Worm (Caenorhabditis elegans) whole organism, mixed stage, embryonic: ENCODE measurements around the gene str-164.

Source experiments
- M03D4.4 ChIP-seq: sonication (generic microtip); optimal IDR thresholded peaks from 2 replicates; lab custom pipeline; 2017; ENCODE audit warnings: mild to moderate bottlenecking, missing genetic modification characterization, missing compliant biosample characterization
- ceh-39 ChIP-seq: fragments of 150-350 bp; optimal IDR thresholded peaks from 2 replicates; lab custom pipeline; 2014; ENCODE audit warnings: missing biosample characterization, missing genetic modification characterization
- ceh-83 ChIP-seq: fragments of 200-800 bp; sonication (Bioruptor generic); optimal IDR thresholded peaks from 2 replicates; lab custom pipeline; 2018; ENCODE audit warnings: mild to moderate bottlenecking, missing genetic modification characterization, missing compliant biosample characterization
- cnd-1 ChIP-seq: fragments of 200-800 bp; sonication (Bioruptor generic); optimal IDR thresholded peaks from 2 replicates; lab custom pipeline; 2018; ENCODE audit warnings: mild to moderate bottlenecking, missing genetic modification characterization, missing compliant biosample characterization
- drap-1 ChIP-seq: fragments of 200-800 bp; sonication (Bioruptor generic); optimal IDR thresholded peaks from 3 replicates; lab custom pipeline; 2018; ENCODE audit warnings: mild to moderate bottlenecking, missing genetic modification characterization, missing compliant biosample characterization
- elt-1 ChIP-seq: sonication (generic microtip); optimal IDR thresholded peaks from 2 replicates; lab custom pipeline; 2017; ENCODE audit warnings: missing genetic modification characterization, mild to moderate bottlenecking, missing compliant biosample characterization, antibody characterized with exemption, moderate library complexity, borderline replicate concordance; ENCODE audit not compliant: insufficient read depth
- elt-3 ChIP-seq: fragments of 150-350 bp; optimal IDR thresholded peaks from 2 replicates; lab custom pipeline; 2014; ENCODE audit warnings: missing biosample characterization, missing genetic modification characterization
- flh-1 ChIP-seq: fragments of 200-800 bp; sonication (Bioruptor generic); optimal IDR thresholded peaks from 2 replicates; lab custom pipeline; 2018; ENCODE audit warnings: mild to moderate bottlenecking, missing genetic modification characterization, moderate library complexity, missing compliant biosample characterization
- ham-2 ChIP-seq: fragments of 200-800 bp; sonication (Bioruptor generic); optimal IDR thresholded peaks from 2 replicates; lab custom pipeline; 2018; ENCODE audit warnings: mild to moderate bottlenecking, missing genetic modification characterization, missing compliant biosample characterization
- hlh-1 ChIP-seq: fragments of 150-350 bp; optimal IDR thresholded peaks from 2 replicates; lab custom pipeline; 2014; ENCODE audit warnings: missing biosample characterization, missing genetic modification reagents, missing genetic modification characterization
- lin-13 ChIP-seq: fragments of 150-350 bp; optimal IDR thresholded peaks from 2 replicates; lab custom pipeline; 2014; ENCODE audit warnings: missing biosample characterization, missing genetic modification characterization
- lin-32 ChIP-seq: fragments of 200-800 bp; sonication (Bioruptor generic); optimal IDR thresholded peaks from 2 replicates; lab custom pipeline; 2018; ENCODE audit warnings: mild to moderate bottlenecking, missing genetic modification characterization, missing compliant biosample characterization
- lsy-2 ChIP-seq: fragments of 150-350 bp; optimal IDR thresholded peaks from 2 replicates; lab custom pipeline; 2014; ENCODE audit warnings: missing biosample characterization, missing genetic modification characterization
- mab-5 ChIP-seq: fragments of 150-350 bp; optimal IDR thresholded peaks from 2 replicates; lab custom pipeline; 2014; ENCODE audit warnings: missing biosample characterization, missing genetic modification characterization
- mep-1 ChIP-seq: fragments of 150-350 bp; optimal IDR thresholded peaks from 2 replicates; lab custom pipeline; 2017; ENCODE audit warnings: missing biosample characterization, missing genetic modification reagents, missing genetic modification characterization, inconsistent platforms
- mls-2 ChIP-seq: sonication (generic microtip); optimal IDR thresholded peaks from 2 replicates; lab custom pipeline; 2016; ENCODE audit warnings: mild to moderate bottlenecking, missing genetic modification characterization, moderate library complexity, missing compliant biosample characterization
- nhr-12 ChIP-seq: fragments of 150-350 bp; optimal IDR thresholded peaks from 2 replicates; lab custom pipeline; 2014; ENCODE audit warnings: missing biosample characterization, missing genetic modification characterization
- nhr-2 ChIP-seq: fragments of 150-350 bp; optimal IDR thresholded peaks from 2 replicates; lab custom pipeline; 2014; ENCODE audit warnings: missing biosample characterization, missing genetic modification characterization
- nhr-237 ChIP-seq: fragments of 150-350 bp; optimal IDR thresholded peaks from 2 replicates; lab custom pipeline; 2014; ENCODE audit warnings: missing biosample characterization, missing genetic modification characterization
- nhr-76 ChIP-seq: sonication (generic microtip); optimal IDR thresholded peaks from 2 replicates; lab custom pipeline; 2017; ENCODE audit warnings: missing biosample characterization, missing genetic modification characterization
- pha-4 ChIP-seq: fragments of 150-350 bp; optimal IDR thresholded peaks from 2 replicates; lab custom pipeline; 2018; ENCODE audit warnings: missing biosample characterization, missing genetic modification reagents, missing genetic modification characterization
- sem-2 ChIP-seq: fragments of 200-800 bp; sonication (Bioruptor generic); optimal IDR thresholded peaks from 2 replicates; lab custom pipeline; 2018; ENCODE audit warnings: mild to moderate bottlenecking, missing genetic modification characterization, missing compliant biosample characterization
- snpc-4 ChIP-seq: fragments of 150-350 bp; optimal IDR thresholded peaks from 2 replicates; lab custom pipeline; 2014; ENCODE audit warnings: missing biosample characterization, missing genetic modification characterization
- sptf-1 ChIP-seq: sonication (generic microtip); optimal IDR thresholded peaks from 2 replicates; lab custom pipeline; 2017; ENCODE audit warnings: mild to moderate bottlenecking, missing genetic modification characterization, moderate library complexity, missing compliant biosample characterization
- unc-120 ChIP-seq: sonication (generic microtip); optimal IDR thresholded peaks from 2 replicates; lab custom pipeline; 2017; ENCODE audit warnings: missing genetic modification characterization, missing compliant biosample characterization; ENCODE audit not compliant: poor library complexity, severe bottlenecking
- unc-39 ChIP-seq: fragments of 150-350 bp; optimal IDR thresholded peaks from 2 replicates; lab custom pipeline; 2014; ENCODE audit warnings: missing biosample characterization, missing genetic modification characterization
- zip-8 ChIP-seq: fragments of 150-350 bp; optimal IDR thresholded peaks from 2 replicates; lab custom pipeline; 2014; ENCODE audit warnings: missing biosample characterization, missing genetic modification characterization
- ztf-11 ChIP-seq: fragments of 150-350 bp; optimal IDR thresholded peaks from 2 replicates; lab custom pipeline; 2014; ENCODE audit warnings: missing biosample characterization, missing genetic modification characterization

Gene str-164

DNA sequence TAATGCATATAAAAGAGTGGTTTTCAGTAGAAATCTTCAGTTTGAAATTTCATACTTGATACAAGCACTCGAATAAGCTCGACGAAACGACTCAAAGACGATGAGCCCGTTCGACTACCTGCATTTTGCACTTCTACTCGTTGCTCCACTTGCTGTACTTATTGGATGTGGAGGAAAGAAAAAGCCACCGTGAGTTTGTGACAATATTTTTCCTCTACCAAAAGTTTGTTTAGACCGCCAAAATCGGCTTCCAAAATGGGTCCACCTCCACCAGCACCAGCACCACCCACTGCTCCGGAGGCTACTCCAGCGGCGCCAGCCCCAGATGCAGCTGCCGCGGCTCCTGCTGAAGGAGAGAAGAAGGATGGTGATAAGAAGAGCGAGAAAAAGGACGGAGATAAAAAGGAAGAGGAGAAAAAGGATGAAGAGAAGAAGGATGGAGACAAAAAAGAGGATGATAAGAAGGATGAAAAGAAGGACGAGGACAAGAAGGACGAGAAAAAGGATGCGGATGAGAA is 16.7 kb downstream of the str-164 start, which contains the start of gene E03H12.5:
Gene E03H12.5 (plus strand): TSS at position 51 of the 518 bp plus-strand sequence.
- TF ChIP-seq cnd-1 (tag; lab: Kevin White, UChicago) (no peak), nhr-237 (tag; lab: Kevin White, UChicago) (no peak), ceh-39 (tag; lab: Kevin White, UChicago) (no peak), drap-1 (GFP tag; lab: Kevin White, UChicago) (no peak), unc-39 (tag; lab: Kevin White, UChicago) (no peak), elt-3 (tag; lab: Kevin White, UChicago) (no peak), ztf-11 (tag; lab: Kevin White, UChicago) (no peak), unc-120 (tag; lab: Kevin White, UChicago) (no peak), lin-32 (GFP tag; lab: Kevin White, UChicago) (no peak), nhr-12 (no peak), zip-8 (tag; lab: Kevin White, UChicago) (no peak), nhr-76 (tag; lab: Kevin White, UChicago) (no peak), ceh-83 (GFP tag; lab: Kevin White, UChicago) (no peak), ham-2 (no peak), mab-5 (tag; lab: Kevin White, UChicago) (no peak), nhr-2 (no peak)

DNA sequence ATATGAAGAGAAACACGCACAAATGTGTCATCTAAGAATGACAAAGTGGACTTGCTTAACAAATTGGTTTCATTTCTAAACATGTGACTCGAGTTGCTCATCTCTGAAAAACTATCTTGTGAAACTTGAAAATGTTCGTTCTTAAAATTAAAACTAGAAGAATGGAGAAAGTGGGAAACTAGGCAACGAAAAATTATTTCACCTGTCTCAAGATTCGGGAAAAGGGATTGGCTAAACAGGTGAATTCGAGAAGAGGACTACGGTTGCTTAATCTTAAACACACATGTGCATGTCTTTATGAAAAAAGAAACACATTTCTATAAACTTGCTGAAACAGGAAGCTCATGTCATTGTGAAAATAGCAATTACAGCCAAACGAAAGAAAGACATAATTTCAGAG is 20.5 kb downstream of the str-164 start, which contains the start of gene srz-24:
Gene srz-24 (minus strand): TSS at position 101 of the 400 bp plus-strand sequence.
- no peak for TF ChIP-seq sem-2 (GFP tag; lab: Kevin White, UChicago)

DNA sequence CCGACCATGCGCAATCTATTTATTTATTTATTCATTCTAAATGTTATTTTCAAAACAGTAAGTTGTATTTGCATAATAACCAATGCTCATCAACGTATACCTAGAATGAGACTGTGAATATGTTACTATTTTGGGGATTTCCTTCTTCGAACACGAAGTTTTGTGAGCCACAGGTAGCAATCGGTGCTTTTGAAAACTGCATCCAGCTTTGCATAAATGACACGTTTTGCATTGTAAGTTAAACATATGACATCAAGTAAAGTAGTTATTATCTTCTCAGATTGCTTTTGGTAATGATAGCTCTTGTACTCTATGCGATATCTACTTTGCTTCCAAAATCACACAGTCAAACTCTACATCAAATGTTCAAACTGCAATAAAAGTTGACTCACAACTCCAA is 21.9 kb downstream of the str-164 start, which contains the start of gene E03H12.4:
Gene E03H12.4 (plus strand): TSS at position 120 of the 400 bp plus-strand sequence.
- no peak for TF ChIP-seq snpc-4 (tag; lab: Kevin White, UChicago)
- TF ChIP-seq unc-39 (tag; lab: Kevin White, UChicago), result no peak
- TF ChIP-seq nhr-76 (tag; lab: Kevin White, UChicago), result no peak
- TF ChIP-seq elt-1, result no peak

ce11 chrIV:4983746-4984145 is 23.2 kb downstream of the str-164 start, which contains the start of gene clec-176:
Gene clec-176 (plus strand): TSS chrIV:4984046.
- TF ChIP-seq M03D4.4 (tag; lab: Kevin White, UChicago) (no peak), mab-5 (tag; lab: Kevin White, UChicago) (no peak), ztf-11 (tag; lab: Kevin White, UChicago) (no peak), nhr-76 (tag; lab: Kevin White, UChicago) (no peak), elt-1 (no peak), unc-39 (tag; lab: Kevin White, UChicago) (no peak), elt-3 (tag; lab: Kevin White, UChicago) (no peak), lsy-2 (tag; lab: Kevin White, UChicago) (no peak), cnd-1 (tag; lab: Kevin White, UChicago) (no peak), lin-13 (tag; lab: Kevin White, UChicago) (no peak), unc-120 (tag; lab: Kevin White, UChicago) (no peak), mls-2 (tag; lab: Kevin White, UChicago) (no peak), zip-8 (tag; lab: Kevin White, UChicago) (no peak), mep-1 (no peak), drap-1 (GFP tag; lab: Kevin White, UChicago) (no peak), hlh-1 (no peak), flh-1 (GFP tag; lab: Kevin White, UChicago) (no peak), sptf-1 (tag; lab: Kevin White, UChicago) (no peak)
- TF ChIP-seq, all 35 proteins: peak for 0

- TF ChIP-seq ceh-83 (GFP tag; lab: Kevin White, UChicago) (no peak), M03D4.4 (tag; lab: Kevin White, UChicago) (no peak), unc-120 (tag; lab: Kevin White, UChicago) (no peak), pha-4 (no peak), sem-2 (GFP tag; lab: Kevin White, UChicago) (no peak), sptf-1 (tag; lab: Kevin White, UChicago) (no peak), mls-2 (tag; lab: Kevin White, UChicago) (no peak), lsy-2 (tag; lab: Kevin White, UChicago) (no peak), drap-1 (GFP tag; lab: Kevin White, UChicago) (no peak), mep-1 (no peak), unc-39 (tag; lab: Kevin White, UChicago) (no peak)
Observed at ce11 chrIV:4986246-4986645, 25.7 kb downstream of the str-164 start, which contains the start of gene clec-177. Gene clec-177 (plus strand): TSS chrIV:4986546.
